Fruit fly (Drosophila melanogaster) whole organism, embryonic: ENCODE measurements around the gene jet.

Experiments used
- Adf1 ChIP-seq: fragments of 200-800 bp; sonication (Bioruptor generic); IDR thresholded peaks from 2 replicates; pipeline ENCODE4 v1.3.6; 2022; ENCODE audit warnings: missing biosample characterization, missing genetic modification characterization
- B-H2 ChIP-seq: fragments of 200-800 bp; sonication (Bioruptor generic); optimal IDR thresholded peaks from 2 replicates; lab custom pipeline; 2018; ENCODE audit warnings: missing biosample characterization, mild to moderate bottlenecking, missing genetic modification characterization
- Bdp1 ChIP-seq: fragments of 200-800 bp; sonication (Bioruptor generic); optimal IDR thresholded peaks from 3 replicates; lab custom pipeline; 2016; ENCODE audit warnings: missing biosample characterization, missing genetic modification characterization
- CG10209 ChIP-seq: fragments of 200-800 bp; sonication (Bioruptor generic); optimal IDR thresholded peaks from 3 replicates; lab custom pipeline; 2017; ENCODE audit warnings: missing biosample characterization, mild to moderate bottlenecking, missing genetic modification characterization, missing genetic modification reagents
- CG12299 ChIP-seq: fragments of 200-800 bp; sonication (Bioruptor generic); optimal IDR thresholded peaks from 2 replicates; lab custom pipeline; 2018; ENCODE audit warnings: missing biosample characterization, mild to moderate bottlenecking, missing genetic modification characterization
- CG14050 ChIP-seq: fragments of 200-800 bp; sonication (Bioruptor generic); IDR thresholded peaks from 3 replicates; pipeline ENCODE4 v1.3.6; 2022; ENCODE audit warnings: missing biosample characterization, missing genetic modification characterization
- CG17385 ChIP-seq: fragments of 200-800 bp; sonication (Bioruptor generic); optimal IDR thresholded peaks from 3 replicates; lab custom pipeline; 2018; ENCODE audit warnings: missing biosample characterization, mild to moderate bottlenecking, missing genetic modification characterization
- CG17568 ChIP-seq: fragments of 200-800 bp; sonication (Bioruptor generic); optimal IDR thresholded peaks from 2 replicates; lab custom pipeline; 2018; ENCODE audit warnings: missing biosample characterization, mild to moderate bottlenecking, missing genetic modification characterization, moderate library complexity
- CG18011 ChIP-seq: fragments of 200-800 bp; sonication (Bioruptor generic); optimal IDR thresholded peaks from 2 replicates; lab custom pipeline; 2017; ENCODE audit warnings: missing biosample characterization, missing genetic modification characterization, mild to moderate bottlenecking, moderate library complexity, missing genotype
- CG2875 ChIP-seq: fragments of 200-800 bp; sonication (Bioruptor generic); optimal IDR thresholded peaks from 2 replicates; lab custom pipeline; 2017; ENCODE audit warnings: missing biosample characterization, mild to moderate bottlenecking, missing genetic modification characterization, missing genetic modification reagents
- CG2889 ChIP-seq: fragments of 200-800 bp; sonication (Bioruptor generic); IDR thresholded peaks from 3 replicates; pipeline ENCODE4 v1.3.6; 2022; ENCODE audit warnings: missing biosample characterization, missing genetic modification characterization
- CG3065 ChIP-seq: fragments of 200-800 bp; sonication (Bioruptor generic); optimal IDR thresholded peaks from 2 replicates; lab custom pipeline; 2016; ENCODE audit warnings: missing biosample characterization, missing genetic modification characterization
- CG31441 ChIP-seq: fragments of 200-800 bp; sonication (Bioruptor generic); IDR thresholded peaks from 2 replicates; pipeline ENCODE4 v1.3.6; 2022; ENCODE audit warnings: missing biosample characterization, missing genetic modification characterization
- CG32532 ChIP-seq: fragments of 200-800 bp; sonication (Bioruptor generic); IDR thresholded peaks from 2 replicates; pipeline ENCODE4 v1.3.6; 2022; ENCODE audit warnings: missing biosample characterization, missing genetic modification characterization
- CG3995 ChIP-seq: fragments of 200-800 bp; sonication (Bioruptor generic); optimal IDR thresholded peaks from 3 replicates; lab custom pipeline; 2016; ENCODE audit warnings: missing biosample characterization, missing genetic modification characterization
- CG5245 ChIP-seq: fragments of 200-800 bp; sonication (Bioruptor generic); optimal IDR thresholded peaks from 3 replicates; lab custom pipeline; 2016; ENCODE audit warnings: missing biosample characterization, missing genetic modification characterization
- CG6689 ChIP-seq: fragments of 200-800 bp; sonication (Bioruptor generic); IDR thresholded peaks from 2 replicates; pipeline ENCODE4 v1.3.6; 2022; ENCODE audit warnings: missing biosample characterization, missing genetic modification characterization
- CG6765 ChIP-seq: fragments of 200-800 bp; sonication (Bioruptor generic); optimal IDR thresholded peaks from 3 replicates; lab custom pipeline; 2017; ENCODE audit warnings: missing biosample characterization, mild to moderate bottlenecking, missing genetic modification characterization
- CG7271 ChIP-seq: fragments of 200-800 bp; sonication (Bioruptor generic); optimal IDR thresholded peaks from 2 replicates; lab custom pipeline; 2018; ENCODE audit warnings: missing biosample characterization, mild to moderate bottlenecking, missing genetic modification characterization, moderate library complexity
- CG7745 ChIP-seq: fragments of 200-800 bp; sonication (Bioruptor generic); optimal IDR thresholded peaks from 2 replicates; lab custom pipeline; 2018; ENCODE audit warnings: missing biosample characterization, mild to moderate bottlenecking, missing genetic modification characterization, moderate library complexity
- CG8478 ChIP-seq: fragments of >200 bp; optimal IDR thresholded peaks from 2 replicates; lab custom pipeline; 2018
- Dip2 ChIP-seq: fragments of 200-800 bp; sonication (Bioruptor generic); IDR thresholded peaks from 2 replicates; pipeline ENCODE4 v1.3.6; 2022; ENCODE audit warnings: missing biosample characterization, missing genetic modification characterization
- Doc2 ChIP-seq: fragments of 200-800 bp; sonication (Bioruptor generic); IDR thresholded peaks from 2 replicates; pipeline ENCODE4 v1.3.6; 2022; ENCODE audit warnings: missing biosample characterization, missing genetic modification characterization
- Kr ChIP-seq: fragments of 200-800 bp; sonication (Bioruptor generic); optimal IDR thresholded peaks from 2 replicates; lab custom pipeline; 2017; ENCODE audit warnings: missing biosample characterization, mild to moderate bottlenecking, missing genetic modification characterization
- Mrtf ChIP-seq: fragments of 200-800 bp; sonication (Bioruptor generic); IDR thresholded peaks from 3 replicates; pipeline ENCODE4 v1.3.6; 2022; ENCODE audit warnings: missing biosample characterization, missing genetic modification characterization
- NFAT ChIP-seq: fragments of 200-800 bp; sonication (Bioruptor generic); IDR thresholded peaks from 2 replicates; pipeline ENCODE4 v1.3.6; 2022; ENCODE audit warnings: missing biosample characterization, missing genetic modification characterization
- Opbp ChIP-seq: fragments of 200-800 bp; sonication (Bioruptor generic); IDR thresholded peaks from 3 replicates; pipeline ENCODE4 v1.3.6; 2022; ENCODE audit warnings: missing biosample characterization, missing genetic modification characterization; ENCODE audit not compliant: partially characterized antibody
- Ravus ChIP-seq: fragments of 200-800 bp; sonication (Bioruptor generic); IDR thresholded peaks from 2 replicates; pipeline ENCODE4 v1.3.6; 2022; ENCODE audit warnings: missing biosample characterization, missing genetic modification characterization
- Rx ChIP-seq: fragments of 200-800 bp; sonication (Bioruptor generic); IDR thresholded peaks from 2 replicates; pipeline ENCODE4 v1.3.6; 2022; ENCODE audit warnings: missing biosample characterization, missing genetic modification characterization
- ap ChIP-seq: fragments of 200-800 bp; sonication (Bioruptor generic); IDR thresholded peaks from 2 replicates; pipeline ENCODE4 v1.3.6; 2022; ENCODE audit warnings: missing biosample characterization, missing genetic modification characterization
- br ChIP-seq: fragments of >200 bp; optimal IDR thresholded peaks from 2 replicates; lab custom pipeline; 2017
- btn ChIP-seq: fragments of 200-800 bp; sonication (Bioruptor generic); optimal IDR thresholded peaks from 2 replicates; lab custom pipeline; 2016; ENCODE audit warnings: missing biosample characterization, missing genetic modification characterization
- eve ChIP-seq, 2 experiments: fragments of >200 bp; optimal IDR thresholded peaks; 2 replicates each; lab custom pipeline; 2017; ENCODE audit warnings: missing biosample characterization in 2 of 2, missing genetic modification characterization in 2 of 2
- gcm2 ChIP-seq: fragments of 200-800 bp; sonication (Bioruptor generic); optimal IDR thresholded peaks from 2 replicates; lab custom pipeline; 2016; ENCODE audit warnings: missing biosample characterization, missing genetic modification characterization
- grau ChIP-seq: fragments of 200-800 bp; optimal IDR thresholded peaks from 3 replicates; lab custom pipeline; 2019; ENCODE audit warnings: missing biosample characterization, mild to moderate bottlenecking, missing genetic modification characterization, moderate library complexity
- ind ChIP-seq: fragments of 200-800 bp; sonication (Bioruptor generic); optimal IDR thresholded peaks from 3 replicates; lab custom pipeline; 2016; ENCODE audit warnings: missing biosample characterization, missing genetic modification characterization
- repo ChIP-seq: fragments of 200-800 bp; sonication (Bioruptor generic); optimal IDR thresholded peaks from 2 replicates; lab custom pipeline; 2016; ENCODE audit warnings: missing biosample characterization, missing genetic modification characterization
- rib ChIP-seq: fragments of 200-800 bp; sonication (Bioruptor generic); IDR thresholded peaks from 2 replicates; pipeline ENCODE4 v1.3.6; 2022; ENCODE audit warnings: missing biosample characterization, missing genetic modification characterization
- ro ChIP-seq: fragments of 200-800 bp; sonication (Bioruptor generic); IDR thresholded peaks from 2 replicates; pipeline ENCODE4 v1.3.6; 2022; ENCODE audit warnings: missing biosample characterization, missing genetic modification characterization
- sc ChIP-seq, 3 experiments: fragments of >200 bp in 2 of 3; fragments of 200-800 bp in 1 of 3; sonication (Bioruptor generic) in 1 of 3; optimal IDR thresholded peaks; 2 replicates in 2 of 3; 3 replicates in 1 of 3; lab custom pipeline; 2017; ENCODE audit warnings: mild to moderate bottlenecking in 1 of 3, missing biosample characterization in 1 of 3, missing genetic modification characterization in 1 of 3, missing genetic modification reagents in 1 of 3
- sens ChIP-seq: fragments of 200-800 bp; sonication (Bioruptor generic); peaks from one replicate; lab custom pipeline; 2016; ENCODE audit warnings: missing biosample characterization, missing genetic modification characterization
- sim ChIP-seq: fragments of 200-800 bp; sonication (Bioruptor generic); IDR thresholded peaks from 2 replicates; pipeline ENCODE4 v1.3.6; 2022; ENCODE audit warnings: missing biosample characterization, missing genetic modification characterization
- sima ChIP-seq: fragments of 200-800 bp; sonication (Bioruptor generic); optimal IDR thresholded peaks from 2 replicates; lab custom pipeline; 2016; ENCODE audit warnings: missing biosample characterization, missing genetic modification characterization
- sna ChIP-seq: fragments of 200-800 bp; sonication (Bioruptor generic); IDR thresholded peaks from 2 replicates; pipeline ENCODE4 v1.3.6; 2022; ENCODE audit warnings: missing biosample characterization, missing genetic modification characterization; ENCODE audit not compliant: partially characterized antibody
- ssp ChIP-seq: fragments of 200-800 bp; sonication (Bioruptor generic); IDR thresholded peaks from 2 replicates; pipeline ENCODE4 v1.3.6; 2022; ENCODE audit warnings: missing biosample characterization, missing genetic modification characterization
- sug ChIP-seq: fragments of 200-800 bp; optimal IDR thresholded peaks from 2 replicates; lab custom pipeline; 2019; ENCODE audit warnings: missing biosample characterization, mild to moderate bottlenecking, missing genetic modification characterization, moderate library complexity
- tgo ChIP-seq: fragments of 200-800 bp; sonication (Bioruptor generic); IDR thresholded peaks from 3 replicates; pipeline ENCODE4 v1.3.6; 2022; ENCODE audit warnings: missing biosample characterization, missing genetic modification characterization
- tin ChIP-seq: fragments of 200-800 bp; sonication (Bioruptor generic); optimal IDR thresholded peaks from 3 replicates; lab custom pipeline; 2016; ENCODE audit warnings: missing biosample characterization, missing genetic modification characterization
- zen2 ChIP-seq: fragments of 200-800 bp; sonication (Bioruptor generic); IDR thresholded peaks from 3 replicates; pipeline ENCODE4 v1.3.6; 2022; ENCODE audit warnings: missing biosample characterization, missing genetic modification characterization; ENCODE audit not compliant: partially characterized antibody

Gene jet

dm6 chr2L:4982098-4982646, 32.6 kb upstream of the jet start (continued):
- TF ChIP-seq gcm2 (GFP tag; lab: Kevin White, UChicago) (no peak), tin (no peak), sens (GFP tag; lab: Kevin White, UChicago) (peak; percentile 61), ro (no peak), sna (no peak), Mrtf (GFP tag; lab: Robert Waterston, UW) (no peak)

- peak; percentile 91 for TF ChIP-seq CG6765 (GFP tag; lab: Kevin White, UChicago)
- TF ChIP-seq sima (GFP tag; lab: Kevin White, UChicago), result peak; percentile 83
- peak; percentile 83 for TF ChIP-seq CG3995 (GFP tag; lab: Kevin White, UChicago)
- no peak for TF ChIP-seq zen2 (GFP tag; lab: Robert Waterston, UW)
- TF ChIP-seq CG2875 (GFP tag; lab: Kevin White, UChicago), result peak; percentile 91
- TF ChIP-seq Opbp (GFP tag; lab: Robert Waterston, UW), result 0 out of 3 replicates have a peak, but pooled peaks have one; percentile 28
- peak; percentile 97 for TF ChIP-seq tgo (GFP tag; lab: Robert Waterston, UW)
- TF ChIP-seq ap (GFP tag; lab: Robert Waterston, UW), result peak; percentile 85
- TF ChIP-seq CG8478, result no peak
- TF ChIP-seq Doc2 (GFP tag; lab: Robert Waterston, UW), result peak; percentile 93
- peak; percentile 71 for TF ChIP-seq Dip2 (GFP tag; lab: Robert Waterston, UW)
- TF ChIP-seq CG14050 (GFP tag; lab: Robert Waterston, UW), result peak; percentile 89
- TF ChIP-seq sim, result peak; percentile 87
- peak; percentile 64 for TF ChIP-seq btn (GFP tag; lab: Kevin White, UChicago)
- TF ChIP-seq CG7271 (tag; lab: Kevin White, UChicago), result peak; percentile 85
- TF ChIP-seq CG7745 (tag; lab: Kevin White, UChicago), result no peak
- TF ChIP-seq CG18011, result peak; percentile 90
- peak; percentile 93 for TF ChIP-seq ssp (GFP tag; lab: Robert Waterston, UW)
- peak; percentile 80 for TF ChIP-seq Adf1 (GFP tag; lab: Robert Waterston, UW)
- peak; percentile 96 for TF ChIP-seq CG32532 (GFP tag; lab: Robert Waterston, UW)
- TF ChIP-seq eve (GFP tag; optimal IDR thresholded peaks at IDR 0.05; lab: Kevin White, UChicago), result peak in 1 of 2 experiments; percentile 84
- peak; percentile 93 for TF ChIP-seq Rx (GFP tag; lab: Robert Waterston, UW)
- TF ChIP-seq B-H2 (GFP tag; lab: Kevin White, UChicago), result peak; percentile 96
- peak; percentile 92 for TF ChIP-seq CG12299
- peak; percentile 92 for TF ChIP-seq Bdp1 (GFP tag; lab: Kevin White, UChicago)
- TF ChIP-seq br, result no peak
- TF ChIP-seq CG6689 (GFP tag; lab: Robert Waterston, UW), result peak; percentile 100
- TF ChIP-seq CG31441 (GFP tag; lab: Robert Waterston, UW), result peak; percentile 96
- TF ChIP-seq repo (GFP tag; lab: Kevin White, UChicago), result peak; percentile 91
- peak; percentile 98 for TF ChIP-seq NFAT (GFP tag; lab: Robert Waterston, UW)
- TF ChIP-seq CG5245 (GFP tag; lab: Kevin White, UChicago), result peak; percentile 96
- TF ChIP-seq CG2889 (GFP tag; lab: Robert Waterston, UW), result peak; percentile 95
- peak; percentile 97 for TF ChIP-seq sug (tag; lab: Kevin White, UChicago)
- no peak for TF ChIP-seq CG17568
- TF ChIP-seq rib (GFP tag; lab: Robert Waterston, UW), result peak; percentile 93
- peak; percentile 96 for TF ChIP-seq CG3065 (GFP tag; lab: Kevin White, UChicago)
- TF ChIP-seq Ravus (GFP tag; lab: Robert Waterston, UW), result peak; percentile 84
- peak; percentile 93 for TF ChIP-seq CG17385 (GFP tag; lab: Kevin White, UChicago)
- TF ChIP-seq grau, result peak; percentile 96
- peak; percentile 98 for TF ChIP-seq CG10209
- TF ChIP-seq ind, result peak; percentile 99
- peak; percentile 61 for TF ChIP-seq Kr (GFP tag; lab: Kevin White, UChicago)
- no peak for TF ChIP-seq sc (optimal IDR thresholded peaks at IDR 0.05; lab: Kevin White, UChicago)
- TF ChIP-seq sc (GFP tag; optimal IDR thresholded peaks at IDR 0.05; lab: Kevin White, UChicago), result peak; percentile 96
Measured at dm6 chr2L:4981278-4981966, 31.8 kb upstream of the jet start, which contains the start of the genes CG8892 and CG34126. Gene CG8892 (minus strand): TSS chr2L:4981592. Gene CG34126 (plus strand): TSS chr2L:4981614.
